Worm (Caenorhabditis elegans): ENCODE data around the gene nhr-157.

The nhr-157 gene

ce11 chrV:3886104-3886503 is 17.3 kb upstream of the nhr-157 start, which contains the start of gene nhr-124:
nhr-124 (minus strand) TSS chrV:3886204.
- TF ChIP-seq ceh-36 (tag; optimal IDR thresholded peaks at IDR 0.05) (no peak), ceh-13 (GFP tag; optimal IDR thresholded peaks at IDR 0.05) (no peak)

- no peak for TF ChIP-seq hmbx-1 (tag; optimal IDR thresholded peaks at IDR 0.05)
- TF ChIP-seq tbx-11 (GFP tag; IDR thresholded peaks at IDR 0.05) = no peak
- TF ChIP-seq pes-1 (GFP tag; IDR thresholded peaks at IDR 0.05) = no peak
- TF ChIP-seq scrt-1 (GFP tag; IDR thresholded peaks at IDR 0.05) = no peak
Measured at ce11 chrV:3884550-3884949, 15.7 kb upstream of the nhr-157 start.

ce11 chrV:3878223-3878622 is 9.4 kb upstream of the nhr-157 start, which contains the start of gene nhr-159:
nhr-159 (minus strand) TSS chrV:3878323.
- TF ChIP-seq ama-1 (optimal IDR thresholded peaks at IDR 0.05) (no peak), ceh-13 (GFP tag; optimal IDR thresholded peaks at IDR 0.05) (no peak), tra-4 (tag; optimal IDR thresholded peaks at IDR 0.05) (no peak), F13C5.2 (tag; optimal IDR thresholded peaks at IDR 0.05) (no peak), hmbx-1 (tag; optimal IDR thresholded peaks at IDR 0.05) (no peak), sea-1 (GFP tag; conservative IDR thresholded peaks at IDR 0.05) (no peak), pes-1 (GFP tag; IDR thresholded peaks at IDR 0.05) (no peak)

- TF ChIP-seq hmg-4 (GFP tag; optimal IDR thresholded peaks at IDR 0.05) (no peak), hnd-1 (tag; optimal IDR thresholded peaks at IDR 0.05) (no peak), ama-1 (optimal IDR thresholded peaks at IDR 0.05) (no peak), ceh-13 (GFP tag; optimal IDR thresholded peaks at IDR 0.05) (no peak), ets-7 (tag; optimal IDR thresholded peaks at IDR 0.05) (no peak), tbx-11 (GFP tag; IDR thresholded peaks at IDR 0.05) (no peak), flt-1 (GFP tag; IDR thresholded peaks at IDR 0.05) (no peak), ceh-36 (tag; optimal IDR thresholded peaks at IDR 0.05) (no peak), pes-1 (GFP tag; IDR thresholded peaks at IDR 0.05) (no peak)
Measured at ce11 chrV:3877242-3877641, 8.4 kb upstream of the nhr-157 start.

- no peak for TF ChIP-seq F13C5.2 (tag; optimal IDR thresholded peaks at IDR 0.05)
- no peak for TF ChIP-seq aly-1 (tag; optimal IDR thresholded peaks at IDR 0.05)
- TF ChIP-seq tbx-11 (GFP tag; IDR thresholded peaks at IDR 0.05) = no peak
- TF ChIP-seq pes-1 (GFP tag; IDR thresholded peaks at IDR 0.05) = no peak
- TF ChIP-seq tra-4 (tag; optimal IDR thresholded peaks at IDR 0.05) = no peak
- TF ChIP-seq scrt-1 (GFP tag; IDR thresholded peaks at IDR 0.05) = no peak
- no peak for TF ChIP-seq hmbx-1 (tag; optimal IDR thresholded peaks at IDR 0.05)
- TF ChIP-seq ceh-13 (GFP tag; optimal IDR thresholded peaks at IDR 0.05) = no peak
- no peak for TF ChIP-seq sea-1 (GFP tag; conservative IDR thresholded peaks at IDR 0.05)
- no peak for TF ChIP-seq ama-1 (optimal IDR thresholded peaks at IDR 0.05)
- TF ChIP-seq flt-1 (GFP tag; IDR thresholded peaks at IDR 0.05) = no peak
- no peak for TF ChIP-seq ets-7 (tag; optimal IDR thresholded peaks at IDR 0.05)
Measured at ce11 chrV:3874102-3874744, 5.4 kb upstream of the nhr-157 start, which contains the start of gene nhr-158. nhr-158 (minus strand) TSS chrV:3874152.

DNA sequence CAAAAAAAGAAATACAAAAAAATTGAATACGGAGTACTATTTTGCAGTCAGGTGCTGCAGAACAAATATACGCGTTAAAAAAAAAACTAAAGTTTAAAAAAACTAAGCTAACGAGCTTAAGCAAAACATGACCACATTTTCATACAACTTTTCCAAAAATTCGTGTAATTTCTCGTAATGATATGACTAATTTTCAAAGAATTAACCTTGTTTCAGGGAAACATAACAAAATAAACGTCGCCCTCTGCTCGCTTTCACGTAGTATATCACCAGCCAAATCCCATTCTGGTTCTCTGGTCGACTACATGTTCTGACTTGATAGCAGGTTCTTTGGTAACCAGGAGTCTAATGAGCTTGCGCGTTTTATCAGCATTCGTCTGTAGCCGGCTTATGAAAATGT is 1.6 kb upstream of the nhr-157 start:
- TF ChIP-seq scrt-1 (GFP tag; IDR thresholded peaks at IDR 0.05) (no peak), hmbx-1 (tag; optimal IDR thresholded peaks at IDR 0.05) (no peak), pes-1 (GFP tag; IDR thresholded peaks at IDR 0.05) (no peak), tbx-11 (GFP tag; IDR thresholded peaks at IDR 0.05) (no peak), ceh-13 (GFP tag; optimal IDR thresholded peaks at IDR 0.05) (no peak), F13C5.2 (tag; optimal IDR thresholded peaks at IDR 0.05) (no peak), hmg-4 (GFP tag; optimal IDR thresholded peaks at IDR 0.05) (no peak), aly-1 (tag; optimal IDR thresholded peaks at IDR 0.05) (no peak), flt-1 (GFP tag; IDR thresholded peaks at IDR 0.05) (no peak), tra-4 (tag; optimal IDR thresholded peaks at IDR 0.05) (no peak), ets-7 (tag; optimal IDR thresholded peaks at IDR 0.05) (no peak), hnd-1 (tag; optimal IDR thresholded peaks at IDR 0.05) (no peak), B0310.2 (tag; optimal IDR thresholded peaks at IDR 0.05) (no peak), tbx-37 (GFP tag; conservative IDR thresholded peaks at IDR 0.05) (no peak), ceh-36 (tag; optimal IDR thresholded peaks at IDR 0.05) (no peak), ama-1 (optimal IDR thresholded peaks at IDR 0.05) (no peak), sea-1 (GFP tag; conservative IDR thresholded peaks at IDR 0.05) (no peak)

DNA sequence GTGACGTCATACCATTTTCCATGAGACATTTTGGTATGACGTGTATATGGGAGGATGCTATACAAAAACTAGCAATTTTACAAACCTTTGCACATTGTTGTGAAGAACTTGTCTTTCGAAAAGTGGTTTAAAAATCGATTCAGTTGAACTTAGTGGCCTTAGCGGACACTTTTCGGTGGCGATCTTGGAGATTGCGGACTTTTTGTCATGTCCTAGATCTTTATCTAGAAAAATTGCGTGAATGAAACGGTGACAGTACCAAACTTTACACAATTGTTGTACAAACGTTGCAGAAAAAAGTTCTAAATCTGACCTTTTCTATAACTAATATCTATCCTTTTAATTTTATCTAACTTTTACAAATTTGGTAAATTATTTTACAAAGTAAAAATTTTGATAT is 3.5 kb downstream of the nhr-157 start:
- TF ChIP-seq pes-1 (GFP tag; IDR thresholded peaks at IDR 0.05) (no peak), hnd-1 (tag; optimal IDR thresholded peaks at IDR 0.05) (no peak), hmg-4 (GFP tag; optimal IDR thresholded peaks at IDR 0.05) (no peak), ama-1 (optimal IDR thresholded peaks at IDR 0.05) (no peak), B0310.2 (tag; optimal IDR thresholded peaks at IDR 0.05) (no peak), sea-1 (GFP tag; conservative IDR thresholded peaks at IDR 0.05) (no peak), tbx-11 (GFP tag; IDR thresholded peaks at IDR 0.05) (no peak), aly-1 (tag; optimal IDR thresholded peaks at IDR 0.05) (no peak), ets-7 (tag; optimal IDR thresholded peaks at IDR 0.05) (no peak)

- TF ChIP-seq sea-1 (GFP tag; conservative IDR thresholded peaks at IDR 0.05) (no peak), tra-4 (tag; optimal IDR thresholded peaks at IDR 0.05) (no peak), pes-1 (GFP tag; IDR thresholded peaks at IDR 0.05) (no peak), ets-7 (tag; optimal IDR thresholded peaks at IDR 0.05) (no peak), tbx-11 (GFP tag; IDR thresholded peaks at IDR 0.05) (no peak), ama-1 (optimal IDR thresholded peaks at IDR 0.05) (no peak), hnd-1 (tag; optimal IDR thresholded peaks at IDR 0.05) (no peak), hmbx-1 (tag; optimal IDR thresholded peaks at IDR 0.05) (no peak), flt-1 (GFP tag; IDR thresholded peaks at IDR 0.05) (no peak), hmg-4 (GFP tag; optimal IDR thresholded peaks at IDR 0.05) (no peak), aly-1 (tag; optimal IDR thresholded peaks at IDR 0.05) (no peak), F13C5.2 (tag; optimal IDR thresholded peaks at IDR 0.05) (no peak), B0310.2 (tag; optimal IDR thresholded peaks at IDR 0.05) (no peak), tbx-37 (GFP tag; conservative IDR thresholded peaks at IDR 0.05) (no peak)
Measured at ce11 chrV:3862851-3863250, 6.0 kb downstream of the nhr-157 start, which contains the start of gene nhr-187. nhr-187 (minus strand) TSS chrV:3862951.

Data from whole organism, early embryonic.